Worm (Caenorhabditis elegans) whole organism, midembryonic: ENCODE results near the gene T24E12.10.

ENCODE experiments used
- T22C8.4 ChIP-seq: fragments of 200-800 bp; sonication (Bioruptor generic); IDR thresholded peaks from 2 replicates; pipeline ENCODE4 v1.3.6; 2022; ENCODE audit warnings: missing genetic modification characterization, missing compliant biosample characterization
- cog-1 ChIP-seq: sonication (generic microtip); optimal IDR thresholded peaks from 2 replicates; lab custom pipeline; 2016; ENCODE audit warnings: missing genetic modification characterization, missing compliant biosample characterization
- flt-1 ChIP-seq: fragments of 200-800 bp; sonication (Bioruptor generic); IDR thresholded peaks from 2 replicates; pipeline ENCODE4 v1.3.6; 2022; ENCODE audit warnings: missing genetic modification characterization, missing compliant biosample characterization
- klf-2 ChIP-seq: fragments of 200-800 bp; sonication (Bioruptor generic); conservative IDR thresholded peaks from 2 replicates; pipeline ENCODE4 v1.3.6; 2022; ENCODE audit warnings: missing genetic modification reagents, missing genetic modification characterization, missing compliant biosample characterization
- med-1 ChIP-seq: sonication (generic microtip); optimal IDR thresholded peaks from 2 replicates; lab custom pipeline; 2017; ENCODE audit warnings: missing genetic modification characterization, mild to moderate bottlenecking, missing compliant biosample characterization, antibody characterized with exemption, missing genetic modification reagents; ENCODE audit not compliant: insufficient read depth
- ref-1 ChIP-seq: fragments of 200-800 bp; sonication (Bioruptor generic); conservative IDR thresholded peaks from 2 replicates; pipeline ENCODE4 v1.3.6; 2022; ENCODE audit warnings: missing genetic modification reagents, missing genetic modification characterization, missing compliant biosample characterization
- tab-1 ChIP-seq: fragments of 200-800 bp; sonication (Bioruptor generic); IDR thresholded peaks from 2 replicates; pipeline ENCODE4 v1.3.6; 2022; ENCODE audit warnings: missing genetic modification characterization, missing compliant biosample characterization
- ztf-23 ChIP-seq: fragments of 200-800 bp; sonication (Bioruptor generic); IDR thresholded peaks from 2 replicates; pipeline ENCODE4 v1.3.6; 2022; ENCODE audit warnings: missing genetic modification reagents, missing genetic modification characterization, missing compliant biosample characterization
- ztf-29 ChIP-seq: fragments of 200-800 bp; sonication (Bioruptor generic); IDR thresholded peaks from 2 replicates; pipeline ENCODE4 v1.3.6; 2022; ENCODE audit warnings: missing genetic modification reagents, missing genetic modification characterization, missing compliant biosample characterization

The T24E12.10 gene

DNA sequence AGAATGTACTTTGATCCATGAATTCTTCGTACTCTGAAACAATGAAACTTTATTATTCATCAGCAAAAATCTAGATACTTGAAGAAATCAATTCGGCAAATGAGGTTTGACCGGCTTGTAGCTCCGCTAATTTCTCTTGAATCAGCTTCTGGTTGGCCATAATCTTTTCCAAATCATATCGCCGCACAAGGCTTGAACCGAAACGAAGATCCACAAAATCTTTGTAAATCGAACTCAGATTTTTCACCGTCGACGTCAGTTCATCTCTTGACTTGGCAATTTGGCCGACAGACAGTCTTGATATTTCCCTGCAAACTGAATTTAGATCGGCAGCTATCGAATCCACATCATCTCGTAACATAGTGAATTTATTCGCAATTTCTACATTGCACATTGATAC lies 32.5 kb upstream of the T24E12.10 start:
- TF ChIP-seq ztf-23 (GFP tag; lab: Robert Waterston, UW) (no peak), klf-2 (no peak), med-1 (GFP tag; lab: Kevin White, UChicago) (no peak), T22C8.4 (GFP tag; lab: Robert Waterston, UW) (no peak), ref-1 (no peak), flt-1 (GFP tag; lab: Robert Waterston, UW) (no peak), ztf-29 (GFP tag; lab: Robert Waterston, UW) (no peak), cog-1 (tag; lab: Kevin White, UChicago) (no peak), tab-1 (GFP tag; lab: Robert Waterston, UW) (no peak)

DNA sequence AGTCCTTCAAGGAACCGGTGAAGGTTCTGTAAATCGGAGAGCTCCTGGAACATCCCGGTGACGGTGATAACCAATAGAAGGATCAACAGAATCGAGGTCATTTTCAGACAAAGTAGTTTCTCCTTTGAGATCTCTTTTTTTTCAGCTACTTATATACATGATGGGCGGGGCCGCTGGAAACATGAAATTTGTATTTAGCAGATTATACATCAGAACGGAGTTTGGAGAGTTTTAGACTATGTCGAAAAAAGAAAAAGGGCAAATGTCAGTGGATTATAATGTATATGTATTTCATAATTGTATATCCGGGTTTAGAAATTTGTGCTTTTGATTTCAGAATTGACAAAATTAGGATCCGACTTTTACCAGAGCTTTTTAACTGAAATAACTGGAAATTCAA lies 30.2 kb upstream of the T24E12.10 start, which contains the start of gene ins-32:
ins-32 (minus strand) TSS at position 101 of the 400 bp plus-strand sequence.
- TF ChIP-seq ztf-29 (GFP tag; lab: Robert Waterston, UW) (no peak), T22C8.4 (GFP tag; lab: Robert Waterston, UW) (no peak), med-1 (GFP tag; lab: Kevin White, UChicago) (no peak), tab-1 (GFP tag; lab: Robert Waterston, UW) (no peak), flt-1 (GFP tag; lab: Robert Waterston, UW) (no peak), ztf-23 (GFP tag; lab: Robert Waterston, UW) (no peak), klf-2 (no peak), cog-1 (tag; lab: Kevin White, UChicago) (no peak), ref-1 (no peak)

DNA sequence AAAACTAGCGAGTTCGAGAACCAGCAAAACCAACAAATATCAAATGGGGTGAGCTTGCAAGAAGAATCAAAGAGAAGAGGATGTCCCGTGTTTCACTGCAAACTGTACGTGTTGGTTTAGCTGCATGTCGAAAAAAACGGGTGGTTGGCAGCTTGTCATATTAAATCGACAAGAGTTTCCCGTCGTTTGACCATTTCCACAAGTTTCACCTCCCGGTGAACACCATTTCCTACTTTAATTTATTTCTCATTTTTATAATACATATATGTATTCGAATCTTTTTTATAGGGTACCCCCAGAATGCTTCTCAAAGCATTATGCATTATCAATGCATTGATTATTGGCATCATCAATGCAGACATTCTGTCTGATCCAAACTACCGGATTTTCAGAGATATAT lies 22.3 kb upstream of the T24E12.10 start, which contains the start of gene Y8A9A.2:
Y8A9A.2 (plus strand) TSS at position 301 of the 400 bp plus-strand sequence.
- TF ChIP-seq ztf-29 (GFP tag; lab: Robert Waterston, UW) (no peak), ztf-23 (GFP tag; lab: Robert Waterston, UW) (no peak), klf-2 (no peak), T22C8.4 (GFP tag; lab: Robert Waterston, UW) (no peak), cog-1 (tag; lab: Kevin White, UChicago) (no peak), tab-1 (GFP tag; lab: Robert Waterston, UW) (no peak), flt-1 (GFP tag; lab: Robert Waterston, UW) (no peak), med-1 (GFP tag; lab: Kevin White, UChicago) (no peak), ref-1 (no peak)

DNA sequence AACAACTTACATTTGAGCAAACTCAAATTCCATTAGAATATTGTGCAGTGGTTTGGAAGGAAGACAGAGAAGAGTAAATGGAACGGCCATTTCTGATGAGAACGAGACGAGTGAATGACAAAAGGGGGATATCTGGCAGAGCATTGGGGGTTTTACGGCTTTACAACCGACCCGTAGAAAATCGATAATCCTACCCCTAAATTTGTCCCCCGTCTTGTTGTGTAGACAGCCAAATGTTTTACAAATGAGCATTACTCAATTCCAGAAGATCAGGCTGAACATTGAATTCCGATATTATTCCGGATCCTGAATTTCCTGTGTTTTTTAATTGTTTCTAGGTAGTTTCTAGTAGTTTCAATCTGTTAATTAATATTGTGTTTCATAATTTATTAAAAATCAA lies 20.3 kb upstream of the T24E12.10 start, which contains the start of gene fbxb-99:
fbxb-99 (minus strand) TSS at position 101 of the 400 bp plus-strand sequence.
- TF ChIP-seq flt-1 (GFP tag; lab: Robert Waterston, UW) = no peak
- no peak for TF ChIP-seq ztf-29 (GFP tag; lab: Robert Waterston, UW)
- TF ChIP-seq T22C8.4 (GFP tag; lab: Robert Waterston, UW) = no peak
- no peak for TF ChIP-seq klf-2
- TF ChIP-seq cog-1 (tag; lab: Kevin White, UChicago) = no peak
- TF ChIP-seq ztf-23 (GFP tag; lab: Robert Waterston, UW) = no peak
- TF ChIP-seq tab-1 (GFP tag; lab: Robert Waterston, UW) = no peak
- TF ChIP-seq ref-1 = no peak
- TF ChIP-seq med-1 (GFP tag; lab: Kevin White, UChicago) = no peak

DNA sequence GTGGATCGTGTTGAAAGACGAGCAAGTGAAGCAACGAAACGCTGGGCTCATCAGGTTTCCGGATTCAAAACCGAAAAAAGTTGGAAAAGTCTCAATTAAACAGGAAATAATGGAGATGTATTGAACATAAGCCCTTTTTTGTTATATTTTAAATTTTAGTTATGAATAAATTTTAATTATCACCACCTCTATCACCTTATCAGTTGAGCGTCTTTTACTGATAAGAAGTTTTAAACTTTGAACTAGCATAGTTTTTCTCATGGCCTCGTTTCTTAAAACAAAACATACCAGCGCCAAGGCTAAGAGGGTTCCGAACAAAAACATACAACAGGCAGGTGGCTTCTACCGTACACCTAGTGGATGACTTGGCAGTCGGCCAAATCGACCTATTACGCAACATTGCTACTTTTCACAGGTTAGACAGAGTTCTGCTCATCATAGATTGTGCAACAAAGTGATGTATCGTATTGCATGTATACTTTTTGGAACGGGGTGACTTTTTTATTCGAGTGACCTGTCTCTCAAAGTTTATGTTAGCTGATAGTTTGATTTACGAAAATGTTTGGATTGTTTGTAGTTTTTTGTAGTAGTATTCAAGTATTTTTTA lies 15.4 kb upstream of the T24E12.10 start:
- TF ChIP-seq cog-1 (tag; lab: Kevin White, UChicago) (no peak), tab-1 (GFP tag; lab: Robert Waterston, UW) (no peak), flt-1 (GFP tag; lab: Robert Waterston, UW) (no peak), ztf-29 (GFP tag; lab: Robert Waterston, UW) (no peak), ztf-23 (GFP tag; lab: Robert Waterston, UW) (no peak), ref-1 (no peak), klf-2 (no peak), med-1 (GFP tag; lab: Kevin White, UChicago) (no peak), T22C8.4 (GFP tag; lab: Robert Waterston, UW) (no peak)

DNA sequence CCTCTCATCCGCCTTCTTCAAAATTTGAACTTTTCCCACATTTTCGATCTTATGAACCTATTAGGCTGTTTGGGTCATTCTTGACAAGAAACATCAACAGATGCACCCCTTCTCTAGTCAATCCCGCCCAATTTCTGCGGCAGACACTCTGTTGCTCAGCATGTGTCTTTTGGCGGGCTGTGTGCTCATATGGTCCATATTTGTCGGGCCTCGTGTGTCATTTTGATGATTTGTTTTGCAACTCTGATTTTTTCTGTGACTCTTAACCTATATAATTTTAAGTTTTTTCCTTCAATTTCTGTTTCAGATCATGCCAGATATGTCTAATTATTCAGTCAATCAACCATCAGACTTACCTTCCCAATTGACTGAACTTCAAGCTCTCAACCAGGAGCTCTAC lies 14.1 kb upstream of the T24E12.10 start, which contains the start of gene T24E12.13:
T24E12.13 (plus strand) TSS at position 301 of the 400 bp plus-strand sequence.
- TF ChIP-seq med-1 (GFP tag; lab: Kevin White, UChicago) (no peak), ztf-23 (GFP tag; lab: Robert Waterston, UW) (no peak), T22C8.4 (GFP tag; lab: Robert Waterston, UW) (no peak), cog-1 (tag; lab: Kevin White, UChicago) (no peak), tab-1 (GFP tag; lab: Robert Waterston, UW) (no peak), ztf-29 (GFP tag; lab: Robert Waterston, UW) (no peak), klf-2 (no peak), ref-1 (no peak), flt-1 (GFP tag; lab: Robert Waterston, UW) (no peak)

DNA sequence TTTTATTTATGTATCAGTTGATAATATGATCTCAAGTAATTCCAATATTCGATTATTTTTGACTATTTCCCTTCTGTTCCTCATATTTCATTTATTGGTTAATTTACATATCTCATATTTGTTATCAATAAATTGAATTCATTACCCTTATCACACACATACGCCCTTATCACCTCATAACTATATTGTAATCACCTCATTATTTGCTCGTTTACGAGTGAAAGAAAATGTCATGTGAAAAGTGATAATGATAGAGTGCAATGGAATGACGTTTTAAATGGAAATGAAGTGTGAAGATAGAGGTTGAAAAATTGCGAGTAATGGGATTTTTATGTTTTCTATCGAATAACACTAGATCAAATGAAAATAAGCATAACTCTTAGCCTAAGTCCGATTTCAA lies 13.5 kb upstream of the T24E12.10 start:
- TF ChIP-seq klf-2 (no peak), ztf-23 (GFP tag; lab: Robert Waterston, UW) (no peak), flt-1 (GFP tag; lab: Robert Waterston, UW) (no peak), cog-1 (tag; lab: Kevin White, UChicago) (no peak), ztf-29 (GFP tag; lab: Robert Waterston, UW) (no peak)

DNA sequence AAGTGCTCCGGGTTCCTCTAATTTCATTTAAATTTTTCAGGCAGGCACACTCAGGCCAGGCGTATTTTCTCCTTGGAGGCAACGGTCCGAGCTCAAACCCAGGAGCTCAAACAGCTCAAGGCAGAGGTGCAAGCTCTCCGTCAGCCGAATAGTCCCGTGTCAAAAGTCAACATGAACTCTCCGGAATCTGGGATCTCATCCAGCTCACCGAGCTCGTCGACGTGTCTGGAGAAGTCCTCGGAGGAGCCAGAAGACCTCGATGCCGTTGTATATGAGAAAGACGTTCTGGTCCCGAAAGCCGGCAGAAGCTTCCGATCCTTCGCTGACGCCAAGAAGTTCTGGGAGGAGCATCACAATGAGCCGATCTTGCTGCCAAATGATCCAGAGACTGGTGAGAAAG lies 12.7 kb upstream of the T24E12.10 start:
- TF ChIP-seq ztf-29 (GFP tag; lab: Robert Waterston, UW) (no peak), ref-1 (no peak), cog-1 (tag; lab: Kevin White, UChicago) (no peak), T22C8.4 (GFP tag; lab: Robert Waterston, UW) (no peak), klf-2 (no peak), flt-1 (GFP tag; lab: Robert Waterston, UW) (no peak), tab-1 (GFP tag; lab: Robert Waterston, UW) (no peak), ztf-23 (GFP tag; lab: Robert Waterston, UW) (no peak), med-1 (GFP tag; lab: Kevin White, UChicago) (no peak)

DNA sequence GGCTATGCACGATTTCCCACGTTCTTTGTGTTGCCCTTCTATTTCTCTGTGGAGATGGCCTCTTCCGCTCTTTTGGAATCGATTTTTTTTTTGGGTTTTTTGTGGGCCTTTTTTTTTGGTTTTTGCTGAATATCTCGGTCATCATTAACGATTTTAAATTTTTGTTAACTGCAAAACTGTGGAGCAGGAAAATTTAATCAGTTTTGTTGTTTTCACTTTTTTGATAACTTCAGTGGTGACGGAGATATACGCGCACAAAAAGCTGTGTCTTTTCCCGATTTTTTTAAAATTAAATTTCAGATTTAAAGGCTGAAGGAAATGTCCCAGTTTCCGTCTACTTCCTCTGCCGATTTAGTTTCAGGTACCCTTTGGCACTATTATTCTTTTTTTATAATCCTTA lies 12.2 kb upstream of the T24E12.10 start, which contains the start of gene T24E12.1:
T24E12.1 (plus strand) TSS at position 301 of the 400 bp plus-strand sequence.
- no peak for TF ChIP-seq med-1 (GFP tag; lab: Kevin White, UChicago)
- TF ChIP-seq klf-2 = no peak
- TF ChIP-seq flt-1 (GFP tag; lab: Robert Waterston, UW) = no peak
- no peak for TF ChIP-seq T22C8.4 (GFP tag; lab: Robert Waterston, UW)
- TF ChIP-seq cog-1 (tag; lab: Kevin White, UChicago) = no peak
- TF ChIP-seq ztf-29 (GFP tag; lab: Robert Waterston, UW) = no peak
- TF ChIP-seq tab-1 (GFP tag; lab: Robert Waterston, UW) = no peak
- TF ChIP-seq ztf-23 (GFP tag; lab: Robert Waterston, UW) = no peak
- TF ChIP-seq ref-1 = no peak
